Worm (Caenorhabditis elegans): ENCODE results near the gene wdr-62.

Gene wdr-62

ce11 chrV:9444618-9445017 lies 770 bp downstream of the wdr-62 start:
- no peak for TF ChIP-seq ceh-16 (tag; optimal IDR thresholded peaks at IDR 0.05)
- TF ChIP-seq snpc-4 (tag; optimal IDR thresholded peaks at IDR 0.05): no peak
- peak; percentile 2 for TF ChIP-seq nhr-25 (tag; optimal IDR thresholded peaks at IDR 0.05)
- no peak for TF ChIP-seq C34F6.9 (tag; optimal IDR thresholded peaks at IDR 0.05)
- TF ChIP-seq lin-39 (tag; optimal IDR thresholded peaks at IDR 0.05): no peak
- TF ChIP-seq dmd-4 (tag; optimal IDR thresholded peaks at IDR 0.05): no peak
- no peak for TF ChIP-seq crh-2 (tag; optimal IDR thresholded peaks at IDR 0.05)

DNA sequence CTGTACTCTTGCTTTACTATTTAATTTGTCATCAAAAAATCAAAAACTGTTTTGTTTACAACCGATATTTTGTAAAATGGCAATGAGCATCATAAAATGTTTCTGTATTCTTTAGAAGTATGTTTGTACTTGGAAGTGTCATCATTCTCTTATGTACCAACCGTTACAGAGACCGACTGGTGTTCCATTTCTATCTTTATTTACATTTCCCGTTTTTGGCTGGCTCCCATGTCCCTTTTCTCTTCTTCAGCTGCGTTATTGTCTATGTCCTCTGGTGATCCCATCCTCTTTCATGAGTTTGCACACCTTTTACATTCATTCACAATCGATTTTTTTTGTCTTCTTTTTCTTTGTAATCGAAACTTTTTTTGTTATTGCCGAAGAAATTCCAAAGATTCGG lies 7.6 kb downstream of the wdr-62 start:
- no peak for TF ChIP-seq F13H6.1 (tag; optimal IDR thresholded peaks at IDR 0.05)
- TF ChIP-seq sma-3 (GFP tag; optimal IDR thresholded peaks at IDR 0.05): no peak
- no peak for TF ChIP-seq lin-39 (tag; optimal IDR thresholded peaks at IDR 0.05)
- TF ChIP-seq elt-3 (tag; optimal IDR thresholded peaks at IDR 0.05): no peak
- no peak for TF ChIP-seq nhr-6 (tag; optimal IDR thresholded peaks at IDR 0.05)
- TF ChIP-seq blmp-1 (tag; optimal IDR thresholded peaks at IDR 0.05; ENCODE audit: insufficient read depth): no peak
- TF ChIP-seq skn-1 (tag; optimal IDR thresholded peaks at IDR 0.05): no peak
- TF ChIP-seq ztf-4 (tag; optimal IDR thresholded peaks at IDR 0.05): no peak
- TF ChIP-seq alr-1 (tag; optimal IDR thresholded peaks at IDR 0.05): no peak
- TF ChIP-seq mab-5 (tag; optimal IDR thresholded peaks at IDR 0.05): no peak
- no peak for TF ChIP-seq Y55F3AM.14 (GFP tag; optimal IDR thresholded peaks at IDR 0.05)
- no peak for TF ChIP-seq mdl-1 (tag; optimal IDR thresholded peaks at IDR 0.05)
- TF ChIP-seq mbf-1 (tag; optimal IDR thresholded peaks at IDR 0.05): no peak
- TF ChIP-seq zag-1 (tag; optimal IDR thresholded peaks at IDR 0.05): no peak

ce11 chrV:9453333-9453732 lies 9.5 kb downstream of the wdr-62 start:
- TF ChIP-seq unc-55 (GFP tag; optimal IDR thresholded peaks at IDR 0.05) (no peak), blmp-1 (tag; optimal IDR thresholded peaks at IDR 0.05; ENCODE audit: insufficient read depth) (no peak), lsy-2 (tag; optimal IDR thresholded peaks at IDR 0.05) (no peak)

ce11 chrV:9453933-9454332 lies 10.1 kb downstream of the wdr-62 start:
- no peak for TF ChIP-seq ceh-82 (tag; optimal IDR thresholded peaks at IDR 0.05)
- TF ChIP-seq fos-1 (tag; optimal IDR thresholded peaks at IDR 0.05): peak; percentile 55
- TF ChIP-seq blmp-1 (tag; optimal IDR thresholded peaks at IDR 0.05; ENCODE audit: insufficient read depth): peak; percentile 70

ce11 chrV:9457535-9457934 lies 13.7 kb downstream of the wdr-62 start:
- TF ChIP-seq sma-9 (GFP tag; optimal IDR thresholded peaks at IDR 0.05) (no peak), sma-9 (tag; optimal IDR thresholded peaks at IDR 0.05) (no peak), blmp-1 (tag; optimal IDR thresholded peaks at IDR 0.05; ENCODE audit: insufficient read depth) (no peak), ZK546.5 (tag; optimal IDR thresholded peaks at IDR 0.05) (no peak), aly-2 (tag; optimal IDR thresholded peaks at IDR 0.05) (no peak), lsy-2 (tag; optimal IDR thresholded peaks at IDR 0.05) (no peak)

DNA sequence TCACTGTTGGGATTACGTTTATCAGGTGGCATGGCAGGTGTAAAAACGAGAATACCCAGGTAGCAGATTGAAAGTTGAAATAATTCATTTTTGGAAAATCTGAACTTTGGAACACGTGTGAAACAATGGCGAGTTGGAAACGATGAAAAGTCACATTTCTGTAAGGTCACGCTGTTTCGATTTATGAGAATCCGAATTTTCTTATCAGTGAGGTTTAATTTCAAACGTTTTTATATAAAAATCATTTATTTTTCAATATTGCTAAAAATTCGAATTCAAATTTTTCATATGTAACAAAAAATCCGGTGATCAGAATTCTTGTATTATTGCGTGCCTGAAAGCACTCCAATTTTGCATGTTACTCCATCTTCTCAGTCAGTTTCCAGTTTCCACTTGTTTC lies 18.8 kb downstream of the wdr-62 start, which contains the start of gene F07D3.3:
Gene F07D3.3 (minus strand): TSS at position 101 of the 400 bp plus-strand sequence.
- TF ChIP-seq nhr-10 (tag; optimal IDR thresholded peaks at IDR 0.05) (no peak), skn-1 (tag; optimal IDR thresholded peaks at IDR 0.05) (no peak), fos-1 (tag; optimal IDR thresholded peaks at IDR 0.05) (no peak), nhr-21 (tag; optimal IDR thresholded peaks at IDR 0.05) (no peak), egl-27 (tag; optimal IDR thresholded peaks at IDR 0.05) (no peak)

DNA sequence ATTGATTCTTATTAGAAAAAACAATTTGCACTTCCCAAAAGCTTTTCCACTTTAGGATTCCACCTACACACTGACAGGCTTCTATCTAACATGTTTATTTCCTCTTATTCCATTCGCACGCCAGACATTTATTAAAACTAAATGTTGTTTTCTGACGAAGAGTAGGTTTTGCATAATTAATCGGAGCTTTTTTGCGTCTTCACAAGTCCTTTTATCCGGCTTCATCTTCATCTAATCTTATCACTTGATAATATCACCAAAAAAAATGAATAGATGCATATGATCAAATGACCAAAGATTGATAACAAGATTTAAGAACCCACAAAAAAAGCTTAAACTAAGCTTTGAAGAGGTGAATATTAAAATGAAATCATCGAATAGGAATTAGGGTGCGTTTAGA lies 21.7 kb downstream of the wdr-62 start:
- no peak for TF ChIP-seq mdl-1 (tag; optimal IDR thresholded peaks at IDR 0.05)
- no peak for TF ChIP-seq fos-1 (tag; optimal IDR thresholded peaks at IDR 0.05)
- TF ChIP-seq Y55F3AM.14 (GFP tag; optimal IDR thresholded peaks at IDR 0.05): no peak
- TF ChIP-seq skn-1 (tag; optimal IDR thresholded peaks at IDR 0.05): no peak
- TF ChIP-seq mbf-1 (tag; optimal IDR thresholded peaks at IDR 0.05): no peak
- no peak for TF ChIP-seq mab-5 (tag; optimal IDR thresholded peaks at IDR 0.05)
- no peak for TF ChIP-seq alr-1 (tag; optimal IDR thresholded peaks at IDR 0.05)
- no peak for TF ChIP-seq nhr-11 (tag; optimal IDR thresholded peaks at IDR 0.05)
- no peak for TF ChIP-seq dmd-4 (tag; optimal IDR thresholded peaks at IDR 0.05)
- no peak for TF ChIP-seq nhr-6 (tag; optimal IDR thresholded peaks at IDR 0.05)
- TF ChIP-seq blmp-1 (tag; optimal IDR thresholded peaks at IDR 0.05; ENCODE audit: insufficient read depth): no peak
- TF ChIP-seq nhr-10 (tag; optimal IDR thresholded peaks at IDR 0.05): no peak
- no peak for TF ChIP-seq sma-3 (GFP tag; optimal IDR thresholded peaks at IDR 0.05)
- no peak for TF ChIP-seq nhr-237 (tag; optimal IDR thresholded peaks at IDR 0.05)
- no peak for TF ChIP-seq nhr-23 (tag; optimal IDR thresholded peaks at IDR 0.05)
- TF ChIP-seq lin-13 (GFP tag; optimal IDR thresholded peaks at IDR 0.05): no peak
- no peak for TF ChIP-seq unc-55 (GFP tag; optimal IDR thresholded peaks at IDR 0.05)
- no peak for TF ChIP-seq nhr-21 (tag; optimal IDR thresholded peaks at IDR 0.05)
- no peak for TF ChIP-seq nhr-12 (tag; optimal IDR thresholded peaks at IDR 0.05)
- no peak for TF ChIP-seq unc-62 (GFP tag; optimal IDR thresholded peaks at IDR 0.05)

All from whole organism, L2 larva.